Fruit fly (Drosophila melanogaster) whole organism, embryonic: ENCODE results near the gene CG15336.

ENCODE experiments used
- Abd-B ChIP-seq: fragments of 200-800 bp; sonication (Bioruptor generic); optimal IDR thresholded peaks from 2 replicates; lab custom pipeline; 2018; ENCODE audit warnings: missing biosample characterization, mild to moderate bottlenecking, missing genetic modification characterization, moderate library complexity
- Blimp-1 ChIP-seq: fragments of 200-800 bp; sonication (Bioruptor generic); optimal IDR thresholded peaks from 3 replicates; lab custom pipeline; 2018; ENCODE audit warnings: missing biosample characterization, missing genetic modification characterization, mild to moderate bottlenecking, moderate library complexity, missing genetic modification reagents
- CG10431 ChIP-seq: fragments of 200-800 bp; sonication (Bioruptor generic); optimal IDR thresholded peaks from 3 replicates; lab custom pipeline; 2018; ENCODE audit warnings: missing biosample characterization, mild to moderate bottlenecking, missing genetic modification characterization
- CG10979 ChIP-seq: fragments of 200-800 bp; sonication (Bioruptor generic); optimal IDR thresholded peaks from 2 replicates; lab custom pipeline; 2018; ENCODE audit warnings: missing biosample characterization, mild to moderate bottlenecking, missing genetic modification characterization, moderate library complexity
- CG11085 ChIP-seq: fragments of 200-800 bp; sonication (Bioruptor generic); IDR thresholded peaks from 2 replicates; pipeline ENCODE4 v1.3.6; 2022; ENCODE audit warnings: missing biosample characterization, missing genetic modification characterization
- CG11456 ChIP-seq: fragments of 200-800 bp; sonication (Bioruptor generic); IDR thresholded peaks from 3 replicates; pipeline ENCODE4 v1.3.6; 2022; ENCODE audit warnings: missing biosample characterization, missing genetic modification characterization
- CG12155 ChIP-seq: fragments of 200-800 bp; sonication (Bioruptor generic); optimal IDR thresholded peaks from 3 replicates; lab custom pipeline; 2016; ENCODE audit warnings: missing biosample characterization, missing genetic modification characterization
- CG13287 ChIP-seq: fragments of 200-800 bp; sonication (Bioruptor generic); IDR thresholded peaks from 2 replicates; pipeline ENCODE4 v1.3.6; 2022; ENCODE audit warnings: missing biosample characterization, missing genetic modification characterization; ENCODE audit not compliant: partially characterized antibody
- CG13296 ChIP-seq: fragments of 200-800 bp; sonication (Bioruptor generic); optimal IDR thresholded peaks from 3 replicates; lab custom pipeline; 2018; ENCODE audit warnings: missing biosample characterization, mild to moderate bottlenecking, missing genetic modification characterization
- CG14050 ChIP-seq: fragments of 200-800 bp; sonication (Bioruptor generic); IDR thresholded peaks from 3 replicates; pipeline ENCODE4 v1.3.6; 2022; ENCODE audit warnings: missing biosample characterization, missing genetic modification characterization
- CG1602 ChIP-seq: fragments of 200-800 bp; sonication (Bioruptor generic); optimal IDR thresholded peaks from 3 replicates; lab custom pipeline; 2016; ENCODE audit warnings: missing biosample characterization, missing genetic modification characterization
- CG18262 ChIP-seq: fragments of 200-800 bp; optimal IDR thresholded peaks from 3 replicates; lab custom pipeline; 2019; ENCODE audit warnings: missing biosample characterization, mild to moderate bottlenecking, missing genetic modification characterization, moderate library complexity
- CG18599 ChIP-seq: fragments of 200-800 bp; sonication (Bioruptor generic); optimal IDR thresholded peaks from 3 replicates; lab custom pipeline; 2017; ENCODE audit warnings: missing biosample characterization, missing genetic modification characterization, mild to moderate bottlenecking, moderate library complexity, missing genetic modification reagents
- CG18619 ChIP-seq: fragments of 200-800 bp; sonication (Bioruptor generic); optimal IDR thresholded peaks from 3 replicates; lab custom pipeline; 2017; ENCODE audit warnings: missing biosample characterization, mild to moderate bottlenecking, missing genetic modification characterization
- CG32532 ChIP-seq: fragments of 200-800 bp; sonication (Bioruptor generic); IDR thresholded peaks from 2 replicates; pipeline ENCODE4 v1.3.6; 2022; ENCODE audit warnings: missing biosample characterization, missing genetic modification characterization
- CG4328 ChIP-seq: fragments of 200-800 bp; sonication (Bioruptor generic); optimal IDR thresholded peaks from 3 replicates; lab custom pipeline; 2017; ENCODE audit warnings: missing biosample characterization, missing genetic modification reagents, missing genetic modification characterization
- CG4617 ChIP-seq: fragments of 200-800 bp; sonication (Bioruptor generic); optimal IDR thresholded peaks from 3 replicates; lab custom pipeline; 2016; ENCODE audit warnings: missing biosample characterization, missing genetic modification characterization, borderline replicate concordance
- CG6791 ChIP-seq: fragments of 200-800 bp; sonication (Bioruptor generic); IDR thresholded peaks from 3 replicates; pipeline ENCODE4 v1.3.6; 2022; ENCODE audit warnings: missing biosample characterization, missing genetic modification characterization; ENCODE audit not compliant: partially characterized antibody
- CG8359 ChIP-seq: fragments of 200-800 bp; sonication (Bioruptor generic); optimal IDR thresholded peaks from 2 replicates; lab custom pipeline; 2017; ENCODE audit warnings: missing biosample characterization, mild to moderate bottlenecking, missing genetic modification characterization, borderline replicate concordance
- CG8924 ChIP-seq: fragments of 200-800 bp; optimal IDR thresholded peaks from 3 replicates; lab custom pipeline; 2019; ENCODE audit warnings: missing biosample characterization, mild to moderate bottlenecking, missing genetic modification characterization, moderate library complexity
- Camta ChIP-seq: fragments of 200-800 bp; sonication (Bioruptor generic); optimal IDR thresholded peaks from 2 replicates; lab custom pipeline; 2016; ENCODE audit warnings: missing biosample characterization, missing genetic modification characterization
- Dbx ChIP-seq: fragments of 200-800 bp; sonication (Bioruptor generic); IDR thresholded peaks from 3 replicates; pipeline ENCODE4 v1.3.6; 2022; ENCODE audit warnings: missing biosample characterization, missing genetic modification characterization
- Dp ChIP-seq: fragments of 200-800 bp; sonication (Bioruptor generic); optimal IDR thresholded peaks from 2 replicates; lab custom pipeline; 2018; ENCODE audit warnings: missing biosample characterization, mild to moderate bottlenecking, missing genetic modification characterization, moderate library complexity
- ERR ChIP-seq: fragments of 200-800 bp; sonication (Bioruptor generic); optimal IDR thresholded peaks from 2 replicates; lab custom pipeline; 2016; ENCODE audit warnings: missing biosample characterization, missing genetic modification characterization
- Eip74EF ChIP-seq, 2 experiments: fragments of 200-800 bp in 1 of 2; fragments of >200 bp in 1 of 2; sonication (Bioruptor generic) in 1 of 2; optimal IDR thresholded peaks; 2 replicates each; lab custom pipeline; 2017 to 2019; ENCODE audit warnings: missing biosample characterization in 2 of 2, missing genetic modification characterization in 2 of 2, mild to moderate bottlenecking in 1 of 2, moderate library complexity in 1 of 2
- HmgZ ChIP-seq: fragments of 200-800 bp; sonication (Bioruptor generic); optimal IDR thresholded peaks from 2 replicates; lab custom pipeline; 2018; ENCODE audit warnings: missing biosample characterization, mild to moderate bottlenecking, missing genetic modification characterization
- Hmr ChIP-seq: fragments of 200-800 bp; sonication (Bioruptor generic); optimal IDR thresholded peaks from 3 replicates; lab custom pipeline; 2017; ENCODE audit warnings: mild to moderate bottlenecking, missing biosample characterization, missing genetic modification reagents, missing genetic modification characterization
- Hr51 ChIP-seq, 2 experiments: fragments of 200-800 bp; sonication (Bioruptor generic); optimal IDR thresholded peaks; 2 replicates in 1 of 2; 3 replicates in 1 of 2; lab custom pipeline; 2016 to 2018; ENCODE audit warnings: missing biosample characterization in 2 of 2, missing genetic modification characterization in 2 of 2, mild to moderate bottlenecking in 1 of 2, moderate library complexity in 1 of 2
- MTF-1 ChIP-seq: fragments of 200-800 bp; sonication (Bioruptor generic); optimal IDR thresholded peaks from 2 replicates; lab custom pipeline; 2018; ENCODE audit warnings: missing biosample characterization, mild to moderate bottlenecking, missing genetic modification characterization, borderline replicate concordance
- Poxn ChIP-seq: fragments of 200-800 bp; sonication (Bioruptor generic); IDR thresholded peaks from 2 replicates; pipeline ENCODE4 v1.3.6; 2022; ENCODE audit warnings: missing biosample characterization, missing genetic modification characterization
- Ptx1 ChIP-seq: fragments of 200-800 bp; sonication (Bioruptor generic); IDR thresholded peaks from 2 replicates; pipeline ENCODE4 v1.3.6; 2022; ENCODE audit warnings: missing biosample characterization, missing genetic modification characterization
- Sin3A ChIP-seq: fragments of >200 bp; optimal IDR thresholded peaks from 2 replicates; lab custom pipeline; 2018
- Tbp ChIP-seq: fragments of >200 bp; optimal IDR thresholded peaks from 2 replicates; lab custom pipeline; 2018; ENCODE audit warnings: missing biosample characterization, missing genetic modification characterization
- Xrp1 ChIP-seq: fragments of 200-800 bp; sonication (Bioruptor generic); IDR thresholded peaks from 2 replicates; pipeline ENCODE4 v1.3.6; 2022; ENCODE audit warnings: missing biosample characterization, missing genetic modification characterization
- az2 ChIP-seq: fragments of 200-800 bp; sonication (Bioruptor generic); optimal IDR thresholded peaks from 3 replicates; lab custom pipeline; 2016; ENCODE audit warnings: missing biosample characterization, missing genetic modification characterization
- cg ChIP-seq: fragments of 200-800 bp; sonication (Bioruptor generic); optimal IDR thresholded peaks from 3 replicates; lab custom pipeline; 2019; ENCODE audit warnings: missing biosample characterization, mild to moderate bottlenecking, missing genetic modification characterization, moderate library complexity
- ewg ChIP-seq: fragments of 200-800 bp; sonication (Bioruptor generic); optimal IDR thresholded peaks from 3 replicates; lab custom pipeline; 2017; ENCODE audit warnings: mild to moderate bottlenecking, missing biosample characterization, missing genetic modification reagents, missing genetic modification characterization
- fd102C ChIP-seq: fragments of 200-800 bp; sonication (Bioruptor generic); optimal IDR thresholded peaks from 2 replicates; lab custom pipeline; 2018; ENCODE audit warnings: missing biosample characterization, mild to moderate bottlenecking, missing genetic modification characterization, moderate library complexity
- fd3F ChIP-seq: fragments of 200-800 bp; sonication (Bioruptor generic); optimal IDR thresholded peaks from 2 replicates; lab custom pipeline; 2018; ENCODE audit warnings: missing biosample characterization, mild to moderate bottlenecking, missing genetic modification characterization, moderate library complexity
- gem ChIP-seq: fragments of 200-800 bp; sonication (Bioruptor generic); optimal IDR thresholded peaks from 2 replicates; lab custom pipeline; 2019; ENCODE audit warnings: missing biosample characterization, mild to moderate bottlenecking, missing genetic modification characterization, moderate library complexity
- lilli ChIP-seq: fragments of 200-800 bp; sonication (Bioruptor generic); optimal IDR thresholded peaks from 3 replicates; lab custom pipeline; 2016; ENCODE audit warnings: missing biosample characterization, missing genetic modification characterization
- psq ChIP-seq: fragments of 200-800 bp; sonication (Bioruptor generic); optimal IDR thresholded peaks from 2 replicates; lab custom pipeline; 2017; ENCODE audit warnings: missing biosample characterization, missing genetic modification characterization
- vfl ChIP-seq: fragments of 200-800 bp; sonication (Bioruptor generic); optimal IDR thresholded peaks from 2 replicates; lab custom pipeline; 2016; ENCODE audit warnings: missing biosample characterization, missing genetic modification characterization
- wdn ChIP-seq: fragments of 200-800 bp; sonication (Bioruptor generic); IDR thresholded peaks from 2 replicates; pipeline ENCODE4 v1.3.6; 2022; ENCODE audit warnings: missing biosample characterization, missing genetic modification characterization
- zfh1 ChIP-seq: fragments of 200-800 bp; sonication (Bioruptor generic); IDR thresholded peaks from 3 replicates; pipeline ENCODE4 v1.3.6; 2022; ENCODE audit warnings: missing biosample characterization, missing genetic modification characterization

CG15336 gene

dm6 chrX:8129204-8129997 is 18.3 kb upstream of the CG15336 start, which contains the start of gene CG2116 (continued):
- TF ChIP-seq Poxn (no peak), CG14050 (GFP tag; lab: Robert Waterston, UW) (no peak), Xrp1 (GFP tag; lab: Robert Waterston, UW) (no peak), psq (GFP tag; lab: Kevin White, UChicago) (no peak), MTF-1 (GFP tag; lab: Kevin White, UChicago) (no peak), CG12155 (GFP tag; lab: Kevin White, UChicago) (no peak), ERR (GFP tag; lab: Kevin White, UChicago) (no peak), CG8924 (no peak), Hr51 (GFP tag; optimal IDR thresholded peaks at IDR 0.05; lab: Kevin White, UChicago) (no peak)

- peak; percentile 9 for TF ChIP-seq CG18619
- TF ChIP-seq ewg (GFP tag; lab: Kevin White, UChicago) = no peak
- TF ChIP-seq Camta (GFP tag; lab: Kevin White, UChicago) = no peak
- TF ChIP-seq CG32532 (GFP tag; lab: Robert Waterston, UW) = peak; percentile 55
- peak; percentile 77 for TF ChIP-seq gem (tag; lab: Kevin White, UChicago)
- TF ChIP-seq Eip74EF (GFP tag; optimal IDR thresholded peaks at IDR 0.05; lab: Kevin White, UChicago) = peak in 1 of 2 experiments; percentile 27
- no peak for TF ChIP-seq CG8359
- peak; percentile 61 for TF ChIP-seq CG13296 (GFP tag; lab: Kevin White, UChicago)
- TF ChIP-seq HmgZ = peak; percentile 39
- peak; percentile 31 for TF ChIP-seq Dp (GFP tag; lab: Kevin White, UChicago)
- TF ChIP-seq CG1602 (GFP tag; lab: Kevin White, UChicago) = peak; percentile 47
- TF ChIP-seq CG4328 (GFP tag; lab: Kevin White, UChicago) = peak; percentile 5
- TF ChIP-seq Sin3A = peak; percentile 8
- TF ChIP-seq Blimp-1 = peak; percentile 57
- peak; percentile 51 for TF ChIP-seq CG13287 (GFP tag; lab: Robert Waterston, UW)
- TF ChIP-seq fd3F (GFP tag; lab: Kevin White, UChicago) = peak; percentile 50
- 0 out of 3 replicates have a peak, but pooled peaks have one; percentile 31 for TF ChIP-seq CG6791 (GFP tag; lab: Robert Waterston, UW)
- peak; percentile 28 for TF ChIP-seq CG10979 (tag; lab: Kevin White, UChicago)
- 0 out of 2 replicates have a peak, but pooled peaks have one; percentile 27 for TF ChIP-seq wdn (GFP tag; lab: Robert Waterston, UW)
- TF ChIP-seq CG11085 = no peak
- peak; percentile 55 for TF ChIP-seq CG18262 (tag; lab: Kevin White, UChicago)
- TF ChIP-seq cg (GFP tag; lab: Kevin White, UChicago) = no peak
- TF ChIP-seq CG18599 (GFP tag; lab: Kevin White, UChicago) = peak; percentile 76
- peak; percentile 1 for TF ChIP-seq psq (GFP tag; lab: Kevin White, UChicago)
- peak; percentile 36 for TF ChIP-seq az2
- peak; percentile 13 for TF ChIP-seq CG10431 (GFP tag; lab: Kevin White, UChicago)
- TF ChIP-seq Hmr (GFP tag; lab: Kevin White, UChicago) = peak; percentile 56
- peak; percentile 75 for TF ChIP-seq lilli
- TF ChIP-seq Tbp = no peak
- TF ChIP-seq Abd-B (GFP tag; lab: Kevin White, UChicago) = peak; percentile 31
- no peak for TF ChIP-seq fd102C
- TF ChIP-seq Ptx1 (GFP tag; lab: Robert Waterston, UW) = peak; percentile 73
- TF ChIP-seq Dbx = peak; percentile 60; the same call in 1 of the 3 replicates
- peak; percentile 42 for TF ChIP-seq vfl
- TF ChIP-seq CG4617 = peak; percentile 24
- peak; percentile 66; the same call in 2 of the 3 replicates for TF ChIP-seq zfh1 (GFP tag; lab: Robert Waterston, UW)
- peak; percentile 52; the same call in 1 of the 3 replicates for TF ChIP-seq CG11456 (GFP tag; lab: Robert Waterston, UW)
Observed at dm6 chrX:8131693-8132313, 15.9 kb upstream of the CG15336 start, which contains the start of gene CG10958. CG10958 (plus strand) TSS chrX:8132285.
